Fruit fly (Drosophila melanogaster): ENCODE data around the gene CG7884.

CG7884 gene

DNA sequence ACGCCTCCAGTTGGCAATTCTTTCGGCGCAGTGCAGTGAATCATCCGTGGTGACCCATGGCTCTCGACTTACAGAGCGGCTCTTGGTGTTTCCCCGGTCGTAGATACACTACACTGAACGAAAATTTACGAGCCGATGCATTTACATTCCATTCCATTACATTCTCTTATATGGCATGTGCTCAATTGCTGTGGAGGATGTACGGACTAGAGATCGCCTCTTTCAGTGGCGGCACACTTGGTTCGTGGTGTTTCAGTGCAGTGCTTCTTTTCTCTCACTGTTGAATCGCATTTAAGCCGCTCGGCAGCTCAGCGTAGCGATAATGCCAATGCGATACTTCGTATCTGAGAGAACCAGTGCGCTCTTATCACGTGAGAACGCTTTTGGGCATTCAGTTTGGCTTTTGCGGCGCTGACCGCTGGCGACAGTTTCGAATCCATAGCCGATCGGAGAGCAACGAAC lies 32.8 kb upstream of the CG7884 start, which contains the start of gene Mec2 (continued):
- peak; percentile 57 for TF ChIP-seq CG6808 (GFP tag; optimal IDR thresholded peaks at IDR 0.05)
- peak; percentile 77 for TF ChIP-seq Eip75B (GFP tag; optimal IDR thresholded peaks at IDR 0.05)
- TF ChIP-seq CG8119 (GFP tag; IDR thresholded peaks at IDR 0.05), result peak; percentile 55; the same call in 1 of the 3 replicates
- TF ChIP-seq Sox14 (GFP tag; optimal IDR thresholded peaks at IDR 0.05), result peak; percentile 87
- peak; percentile 88 for TF ChIP-seq CG31627 (GFP tag; optimal IDR thresholded peaks at IDR 0.05)
- TF ChIP-seq Blimp-1 (GFP tag; optimal IDR thresholded peaks at IDR 0.05), result peak; percentile 43
- TF ChIP-seq CG8319 (GFP tag; optimal IDR thresholded peaks at IDR 0.05), result peak; percentile 53
- peak; percentile 63 for TF ChIP-seq fd59A (GFP tag; optimal IDR thresholded peaks at IDR 0.05)

DNA sequence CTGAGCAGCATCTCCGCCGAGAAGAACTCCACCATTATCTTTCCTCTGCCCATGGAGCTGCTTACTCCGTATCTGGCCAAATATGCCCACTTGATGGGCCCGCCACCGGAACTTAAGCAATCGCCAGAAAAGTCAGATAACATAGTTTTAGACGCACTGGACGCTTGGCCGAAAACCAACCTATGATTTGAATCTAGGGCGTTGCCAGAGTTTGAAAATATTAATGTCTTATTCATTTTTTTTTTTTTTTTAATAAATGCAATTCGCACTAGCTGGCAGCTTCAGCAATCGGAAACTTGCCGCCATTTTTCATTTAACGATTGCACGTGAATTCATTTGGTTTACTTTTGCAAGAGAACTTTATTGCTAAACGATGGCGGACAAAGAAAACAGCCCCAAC lies 30.5 kb upstream of the CG7884 start, which contains the start of gene HP1D3csd:
Gene HP1D3csd, plus strand, starts transcription at position 312 of the 400 bp plus-strand sequence.
- TF ChIP-seq ss (GFP tag; optimal IDR thresholded peaks at IDR 0.05) (peak in 1 of 2 experiments; percentile 10), eg (GFP tag; IDR thresholded peaks at IDR 0.05) (peak; percentile 48; the same call in 2 of the 3 replicates), CG34406 (GFP tag; optimal IDR thresholded peaks at IDR 0.05) (no peak), Hr39 (GFP tag; optimal IDR thresholded peaks at IDR 0.05) (no peak), fkh (GFP tag; optimal IDR thresholded peaks at IDR 0.05) (no peak), dac (GFP tag; optimal IDR thresholded peaks at IDR 0.05) (no peak), Gug (GFP tag; IDR thresholded peaks at IDR 0.05) (peak; percentile 22; the same call in 1 of the 2 replicates), CG6854 (GFP tag; optimal IDR thresholded peaks at IDR 0.05) (no peak), CG6163 (GFP tag; IDR thresholded peaks at IDR 0.05) (peak; percentile 63; the same call in 2 of the 3 replicates), CG3032 (tag; optimal IDR thresholded peaks at IDR 0.05) (peak; percentile 10), Eip78C (GFP tag) (peak; percentile 74)

DNA sequence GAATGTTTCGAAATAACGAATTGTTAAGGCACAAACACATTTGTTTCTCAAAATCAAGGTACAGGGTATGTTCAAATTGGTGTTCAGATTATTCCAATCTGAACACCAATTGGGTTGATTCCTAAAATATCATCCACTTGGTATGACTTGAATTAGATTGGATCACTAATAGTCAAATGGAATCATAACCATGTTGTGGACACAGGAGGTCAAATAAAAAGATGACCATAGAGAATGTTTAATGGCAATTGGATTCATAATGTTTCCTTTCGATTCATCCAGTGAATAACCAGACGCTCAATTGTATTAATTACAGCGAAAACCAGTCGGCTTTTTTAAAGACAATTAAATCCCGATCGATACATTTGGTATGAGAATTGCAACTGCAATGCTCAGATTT lies 29.4 kb upstream of the CG7884 start:
- TF ChIP-seq fd59A (GFP tag; optimal IDR thresholded peaks at IDR 0.05) (no peak), ss (GFP tag; optimal IDR thresholded peaks at IDR 0.05) (no peak), Hr38 (GFP tag; optimal IDR thresholded peaks at IDR 0.05) (no peak), CG6808 (GFP tag; optimal IDR thresholded peaks at IDR 0.05) (no peak), CG9139 (GFP tag; optimal IDR thresholded peaks at IDR 0.05) (no peak), Sox15 (GFP tag; optimal IDR thresholded peaks at IDR 0.05) (no peak), Eip93F (GFP tag; optimal IDR thresholded peaks at IDR 0.05) (no peak), Ets96B (tag; optimal IDR thresholded peaks at IDR 0.05) (no peak), CG8319 (GFP tag; optimal IDR thresholded peaks at IDR 0.05) (no peak), CG1621 (tag; optimal IDR thresholded peaks at IDR 0.05) (no peak), CG10669 (GFP tag; optimal IDR thresholded peaks at IDR 0.05) (no peak), Eip78C (GFP tag) (no peak), CG6854 (GFP tag; optimal IDR thresholded peaks at IDR 0.05) (no peak), CG4318 (GFP tag; optimal IDR thresholded peaks at IDR 0.05) (no peak), esn (GFP tag; optimal IDR thresholded peaks at IDR 0.05) (no peak), CG11294 (GFP tag; IDR thresholded peaks at IDR 0.05) (no peak), CG11762 (GFP tag; optimal IDR thresholded peaks at IDR 0.05; ENCODE audit: insufficient read depth) (no peak), CG8119 (GFP tag; IDR thresholded peaks at IDR 0.05) (no peak), vri (GFP tag; optimal IDR thresholded peaks at IDR 0.05) (no peak)

DNA sequence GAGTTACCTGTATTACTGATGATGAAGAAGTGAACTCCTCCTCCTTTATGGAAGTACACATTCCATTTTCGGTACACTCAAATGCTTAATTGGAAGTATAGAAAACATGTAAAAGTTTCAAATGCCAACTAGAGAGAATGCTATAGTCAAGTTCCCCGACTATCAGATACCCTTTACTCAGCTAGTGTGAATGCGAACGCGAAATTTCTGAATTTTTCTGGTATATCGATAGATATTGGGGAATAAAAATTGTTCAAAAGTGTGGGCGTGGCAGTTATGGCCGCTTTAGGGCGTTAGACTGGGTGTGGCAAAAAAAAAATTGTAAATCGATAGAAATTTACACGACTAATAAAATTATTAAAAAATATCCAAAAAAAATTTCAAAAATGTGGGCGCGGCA lies 28.8 kb upstream of the CG7884 start:
- TF ChIP-seq CG8119 (GFP tag; IDR thresholded peaks at IDR 0.05) (no peak), fd59A (GFP tag; optimal IDR thresholded peaks at IDR 0.05) (no peak), CG9139 (GFP tag; optimal IDR thresholded peaks at IDR 0.05) (no peak), vri (GFP tag; optimal IDR thresholded peaks at IDR 0.05) (no peak), Lpt (GFP tag; optimal IDR thresholded peaks at IDR 0.05) (no peak), CG10669 (GFP tag; optimal IDR thresholded peaks at IDR 0.05) (no peak), lz (GFP tag; optimal IDR thresholded peaks at IDR 0.05) (no peak), dsx (GFP tag; optimal IDR thresholded peaks at IDR 0.05; ENCODE audit: poor library complexity, severe bottlenecking) (no peak), Sox14 (GFP tag; optimal IDR thresholded peaks at IDR 0.05) (no peak), CG1621 (tag; optimal IDR thresholded peaks at IDR 0.05) (no peak), CG6808 (GFP tag; optimal IDR thresholded peaks at IDR 0.05) (no peak)
